Worm (Caenorhabditis elegans) whole organism, L3 larva: ENCODE results near the gene F53H2.1.

Source experiments
- hmg-11 ChIP-seq: sonication (generic microtip); optimal IDR thresholded peaks from 2 replicates; lab custom pipeline; 2016; ENCODE audit warnings: missing genetic modification characterization, missing compliant biosample characterization
- nhr-23 ChIP-seq: fragments of 150-350 bp; optimal IDR thresholded peaks from 2 replicates; lab custom pipeline; 2014; ENCODE audit warnings: missing biosample characterization, missing genetic modification reagents, missing genetic modification characterization
- unc-62 ChIP-seq: fragments of 150-350 bp; sonication (generic microtip); optimal IDR thresholded peaks from 4 replicates; lab custom pipeline; 2014; ENCODE audit warnings: missing biosample characterization, missing genetic modification reagents, missing genetic modification characterization

DNA sequence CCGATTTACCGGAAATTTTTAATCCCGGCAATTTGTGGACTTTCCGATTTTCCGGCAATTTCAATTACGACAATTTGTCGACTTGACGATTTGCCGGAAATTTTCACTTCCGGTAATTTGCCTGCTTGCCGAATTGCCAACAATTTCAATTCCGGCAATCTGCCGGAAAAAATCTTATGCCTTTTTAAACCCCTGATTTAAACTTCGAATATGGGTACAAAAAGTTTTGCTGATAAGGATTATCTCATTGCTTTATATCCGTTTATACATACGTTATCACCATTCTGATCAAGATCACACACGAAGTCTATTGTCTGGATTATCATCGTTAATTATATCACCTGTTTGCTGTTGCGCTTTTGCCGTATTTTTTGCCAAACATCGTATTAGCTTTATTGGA, 31.0 kb upstream of the F53H2.1 start, which contains the start of gene grd-11:
- TF ChIP-seq nhr-23 = no peak
- no peak for TF ChIP-seq unc-62
- TF ChIP-seq hmg-11 (tag; lab: Kevin White, UChicago) = no peak
